Worm (Caenorhabditis elegans): Measurements from ENCODE around the gene crn-3.

crn-3 gene

DNA sequence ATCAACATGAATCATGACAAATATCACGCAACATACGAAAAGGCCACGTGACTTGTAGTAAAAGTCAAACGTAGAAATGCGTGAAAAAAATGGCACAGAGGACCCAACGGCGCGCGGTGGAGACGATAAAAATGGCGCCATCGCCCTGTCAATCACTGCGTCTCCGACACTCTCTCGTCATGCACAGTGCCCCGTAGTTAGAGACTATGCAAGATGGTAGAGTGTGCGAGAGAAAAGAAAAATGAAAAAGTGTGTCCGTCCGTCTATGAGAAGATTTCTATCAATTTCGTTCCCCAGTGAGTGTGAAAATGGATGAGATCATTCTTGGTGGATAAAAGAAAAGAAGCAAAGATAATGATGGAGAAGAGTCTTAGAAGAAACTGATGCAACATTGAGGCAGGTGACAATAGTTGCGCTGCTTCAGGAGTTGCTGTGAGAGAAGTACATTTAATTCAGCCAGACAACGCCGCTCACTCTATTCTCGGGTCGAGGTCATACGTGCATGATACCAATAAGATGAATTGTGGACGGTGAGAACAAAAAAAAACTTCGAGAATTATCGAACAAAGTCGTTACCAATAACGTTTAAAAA, 32.3 kb upstream of the crn-3 start (continued):
- TF ChIP-seq Y48G9A.11 (GFP tag; IDR thresholded peaks at IDR 0.05) (no peak), mep-1 (tag; optimal IDR thresholded peaks at IDR 0.05) (peak; percentile 72), spr-1 (tag; optimal IDR thresholded peaks at IDR 0.05) (peak; percentile 35), zfp-2 (tag; optimal IDR thresholded peaks at IDR 0.05) (no peak), lin-13 (GFP tag; optimal IDR thresholded peaks at IDR 0.05) (peak; percentile 44), ceh-20 (GFP tag; IDR thresholded peaks at IDR 0.05) (peak; percentile 14; the same call in 1 of the 2 replicates), sdz-12 (GFP tag; optimal IDR thresholded peaks at IDR 0.05) (no peak), ztf-7 (tag; optimal IDR thresholded peaks at IDR 0.05) (peak; percentile 9), php-3 (GFP tag; IDR thresholded peaks at IDR 0.05) (peak; percentile 67), T20F7.1 (GFP tag; optimal IDR thresholded peaks at IDR 0.05) (peak; percentile 6), F26F4.8 (GFP tag; conservative IDR thresholded peaks at IDR 0.05) (no peak), hlh-11 (tag; optimal IDR thresholded peaks at IDR 0.05) (peak; percentile 85), mdl-1 (tag; optimal IDR thresholded peaks at IDR 0.05) (peak; percentile 43 to 47), dmd-8 (GFP tag; IDR thresholded peaks at IDR 0.05) (no peak), ZK337.2 (GFP tag; IDR thresholded peaks at IDR 0.05) (no peak), madf-5 (GFP tag; IDR thresholded peaks at IDR 0.05) (no peak), nhr-76 (tag; optimal IDR thresholded peaks at IDR 0.05) (no peak), duxl-1 (tag; optimal IDR thresholded peaks at IDR 0.05; ENCODE audit: poor library complexity) (peak; percentile 57), zip-11 (GFP tag; IDR thresholded peaks at IDR 0.05) (no peak), saeg-2 (GFP tag; IDR thresholded peaks at IDR 0.05) (peak; percentile 70), ZK546.5 (tag; optimal IDR thresholded peaks at IDR 0.05) (no peak), daf-19 (GFP tag; conservative IDR thresholded peaks at IDR 0.05) (0 out of 2 replicates have a peak, but pooled peaks have one; percentile 9), daf-16 (GFP tag; optimal IDR thresholded peaks at IDR 0.05) (peak in 1 of 2 experiments; percentile 26), daf-16 (tag; optimal IDR thresholded peaks at IDR 0.05) (peak; percentile 26), arid-1 (GFP tag; conservative IDR thresholded peaks at IDR 0.05) (no peak; the same call in 1 of the 2 replicates), vab-7 (GFP tag; IDR thresholded peaks at IDR 0.05) (0 out of 2 replicates have a peak, but pooled peaks have one; percentile 23), lim-7 (GFP tag; IDR thresholded peaks at IDR 0.05) (no peak), mxl-3 (GFP tag; optimal IDR thresholded peaks at IDR 0.05) (peak; percentile 25), egl-43 (GFP tag; IDR thresholded peaks at IDR 0.05) (peak; percentile 3; the same call in 1 of the 2 replicates), lin-39 (tag; optimal IDR thresholded peaks at IDR 0.05) (no peak)

DNA sequence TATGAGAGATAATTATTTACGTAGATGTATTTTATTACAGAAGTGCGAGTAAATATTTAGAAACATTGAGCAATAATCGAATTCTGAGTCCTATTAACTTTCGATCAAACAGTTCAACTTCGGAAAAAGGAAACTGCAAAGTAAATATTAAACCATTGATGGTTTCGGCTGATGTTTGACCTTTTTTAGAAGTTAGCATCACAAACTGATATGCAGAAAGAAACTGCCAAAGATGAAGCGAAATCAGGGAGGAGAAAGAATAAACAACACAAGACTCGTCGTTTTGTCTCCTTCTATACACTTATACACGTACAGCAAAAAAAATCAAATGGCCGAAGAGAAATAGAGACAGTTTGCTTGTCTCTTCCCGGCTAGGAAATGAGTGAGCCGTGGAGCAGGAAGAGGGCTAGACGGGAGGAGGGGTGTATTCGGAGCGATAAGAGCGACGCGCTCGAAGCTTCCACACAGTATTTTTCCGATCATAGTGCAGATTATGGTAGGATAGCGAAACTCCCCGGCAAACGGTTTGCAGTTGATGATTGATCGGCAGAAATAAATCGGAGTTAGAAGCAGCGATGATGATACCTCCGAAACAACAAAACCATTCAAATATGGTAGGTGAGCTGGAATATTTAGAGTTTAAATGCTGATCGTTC, 31.2 kb upstream of the crn-3 start:
- TF ChIP-seq ceh-44 (GFP tag; IDR thresholded peaks at IDR 0.05) (no peak), mxl-2 (GFP tag; conservative IDR thresholded peaks at IDR 0.05) (no peak), madf-9 (GFP tag; conservative IDR thresholded peaks at IDR 0.05) (no peak; the same call in 1 of the 2 replicates), hlh-30 (tag; optimal IDR thresholded peaks at IDR 0.05; ENCODE audit: insufficient read depth) (no peak), egl-27 (tag; optimal IDR thresholded peaks at IDR 0.05) (no peak), set-16 (GFP tag; IDR thresholded peaks at IDR 0.05) (peak; percentile 47; the same call in 1 of the 2 replicates), nhr-42 (GFP tag; IDR thresholded peaks at IDR 0.05) (no peak), mes-2 (tag; optimal IDR thresholded peaks at IDR 0.05; ENCODE audit: poor library complexity, severe bottlenecking) (peak; percentile 20), dve-1 (tag; optimal IDR thresholded peaks at IDR 0.05; ENCODE audit: insufficient read depth) (no peak), R02D3.7 (tag; optimal IDR thresholded peaks at IDR 0.05) (no peak), lin-15B (tag; optimal IDR thresholded peaks at IDR 0.05) (no peak), pqm-1 (tag; optimal IDR thresholded peaks at IDR 0.05) (peak; percentile 48), zip-2 (tag; optimal IDR thresholded peaks at IDR 0.05) (no peak), aly-2 (tag; optimal IDR thresholded peaks at IDR 0.05) (no peak), hlh-11 (tag; optimal IDR thresholded peaks at IDR 0.05) (peak; percentile 36), zip-11 (GFP tag; IDR thresholded peaks at IDR 0.05) (no peak), nhr-102 (tag; optimal IDR thresholded peaks at IDR 0.05) (no peak), nhr-48 (tag; optimal IDR thresholded peaks at IDR 0.05) (no peak), vab-7 (GFP tag; IDR thresholded peaks at IDR 0.05) (no peak), D1046.2 (GFP tag; IDR thresholded peaks at IDR 0.05) (no peak), F10B5.3 (tag; optimal IDR thresholded peaks at IDR 0.05) (no peak), unc-39 (tag; optimal IDR thresholded peaks at IDR 0.05) (no peak), unc-130 (GFP tag; optimal IDR thresholded peaks at IDR 0.05) (no peak)

All from whole organism, L4 larva.